Worm (Caenorhabditis elegans): ENCODE results near the gene fut-5.

ce11 chrII:4671692-4672091 is 4.2 kb upstream of the fut-5 start, which contains the start of gene T05A7.6:
- no peak for TF ChIP-seq blmp-1 (tag; optimal IDR thresholded peaks at IDR 0.05)
- TF ChIP-seq sptf-1 (tag; optimal IDR thresholded peaks at IDR 0.05) = no peak
- TF ChIP-seq nhr-12 (tag; optimal IDR thresholded peaks at IDR 0.05) = no peak
- no peak for TF ChIP-seq ham-2 (GFP tag; optimal IDR thresholded peaks at IDR 0.05)
- no peak for TF ChIP-seq lin-13 (tag; optimal IDR thresholded peaks at IDR 0.05)
- TF ChIP-seq nhr-28 (tag; optimal IDR thresholded peaks at IDR 0.05) = no peak
- no peak for TF ChIP-seq lsy-2 (tag; optimal IDR thresholded peaks at IDR 0.05)
- TF ChIP-seq tbx-8 (GFP tag; optimal IDR thresholded peaks at IDR 0.05) = no peak
- no peak for TF ChIP-seq mep-1 (tag; optimal IDR thresholded peaks at IDR 0.05)
